Worm (Caenorhabditis elegans): Measurements from ENCODE around the gene F59E12.8.

DNA sequence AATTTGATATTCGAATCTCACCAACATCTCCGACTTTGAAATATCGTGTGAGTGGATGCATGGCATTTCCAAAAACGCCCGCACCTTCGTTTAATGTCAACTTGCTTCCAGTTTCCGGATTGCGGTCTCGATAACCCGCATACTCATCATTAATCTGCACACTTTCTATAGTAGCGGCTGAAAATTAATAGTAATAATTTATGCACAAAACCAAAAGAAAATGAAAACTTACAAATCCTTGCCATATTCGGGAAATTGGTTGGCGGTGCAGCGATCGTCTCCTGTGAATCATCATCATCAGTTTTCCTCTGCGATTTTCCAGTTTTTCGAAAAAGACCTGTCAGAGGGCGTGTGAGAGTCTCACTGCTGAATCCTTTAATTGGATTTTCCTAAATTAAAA is 23.4 kb upstream of the F59E12.8 start:
- TF ChIP-seq Y67H2A.10 (GFP tag; conservative IDR thresholded peaks at IDR 0.05): no peak
- TF ChIP-seq bed-2 (GFP tag; IDR thresholded peaks at IDR 0.05): no peak
- TF ChIP-seq unc-62 (GFP tag; optimal IDR thresholded peaks at IDR 0.05): no peak
- no peak for TF ChIP-seq him-1 (tag; optimal IDR thresholded peaks at IDR 0.05)
- TF ChIP-seq mcd-1 (GFP tag; IDR thresholded peaks at IDR 0.05): no peak
- no peak for TF ChIP-seq lin-35 (GFP tag; optimal IDR thresholded peaks at IDR 0.05)
- no peak for TF ChIP-seq F57C9.4 (tag; optimal IDR thresholded peaks at IDR 0.05)
- no peak for TF ChIP-seq ztf-26 (tag; optimal IDR thresholded peaks at IDR 0.05)
- no peak for TF ChIP-seq ZK185.1 (tag; optimal IDR thresholded peaks at IDR 0.05; ENCODE audit: poor library complexity, severe bottlenecking)
- no peak for TF ChIP-seq lin-26 (GFP tag; IDR thresholded peaks at IDR 0.05)
- no peak for TF ChIP-seq lin-40 (tag; optimal IDR thresholded peaks at IDR 0.05)
- no peak for TF ChIP-seq cebp-2 (GFP tag; IDR thresholded peaks at IDR 0.05)
- no peak for TF ChIP-seq mxl-1 (tag; optimal IDR thresholded peaks at IDR 0.05)
